Fruit fly (Drosophila melanogaster) whole organism, embryonic: Measurements from ENCODE around the gene Ppcs.

ENCODE experiments used
- BtbVII ChIP-seq: fragments of 200-800 bp; sonication (Bioruptor generic); optimal IDR thresholded peaks from 3 replicates; lab custom pipeline; 2017; ENCODE audit warnings: missing biosample characterization, mild to moderate bottlenecking, missing genetic modification characterization
- CG10274 ChIP-seq: fragments of 200-800 bp; sonication (Bioruptor generic); optimal IDR thresholded peaks from 3 replicates; lab custom pipeline; 2017; ENCODE audit warnings: missing biosample characterization, mild to moderate bottlenecking, missing genetic modification characterization
- CG10321 ChIP-seq: fragments of 200-800 bp; sonication (Bioruptor generic); IDR thresholded peaks from 2 replicates; pipeline ENCODE4 v1.3.6; 2022; ENCODE audit warnings: missing biosample characterization, missing genetic modification characterization
- CG11247 ChIP-seq: fragments of 200-800 bp; sonication (Bioruptor generic); IDR thresholded peaks from 2 replicates; pipeline ENCODE4 v1.3.6; 2022; ENCODE audit warnings: missing biosample characterization, missing genetic modification characterization
- CG12104 ChIP-seq: fragments of 200-800 bp; sonication (Bioruptor generic); optimal IDR thresholded peaks from 3 replicates; lab custom pipeline; 2016; ENCODE audit warnings: missing biosample characterization, missing genetic modification characterization
- CG12659 ChIP-seq: fragments of 200-800 bp; sonication (Bioruptor generic); optimal IDR thresholded peaks from 3 replicates; lab custom pipeline; 2017; ENCODE audit warnings: mild to moderate bottlenecking, missing biosample characterization, missing genetic modification reagents, missing genetic modification characterization
- CG12769 ChIP-seq: fragments of 200-800 bp; sonication (Bioruptor generic); optimal IDR thresholded peaks from 2 replicates; lab custom pipeline; 2019; ENCODE audit warnings: missing biosample characterization, mild to moderate bottlenecking, missing genetic modification characterization, moderate library complexity
- CG14014 ChIP-seq: fragments of 200-800 bp; sonication (Bioruptor generic); IDR thresholded peaks from 2 replicates; pipeline ENCODE4 v1.3.6; 2022; ENCODE audit warnings: missing biosample characterization, missing genetic modification characterization
- CG16863 ChIP-seq: fragments of 200-800 bp; sonication (Bioruptor generic); optimal IDR thresholded peaks from 3 replicates; lab custom pipeline; 2016; ENCODE audit warnings: missing biosample characterization, missing genetic modification characterization
- CG17186 ChIP-seq: fragments of 200-800 bp; sonication (Bioruptor generic); optimal IDR thresholded peaks from 3 replicates; lab custom pipeline; 2017; ENCODE audit warnings: missing biosample characterization, missing genetic modification reagents, missing genetic modification characterization
- CG17829 ChIP-seq: fragments of 200-800 bp; optimal IDR thresholded peaks from 2 replicates; lab custom pipeline; 2019; ENCODE audit warnings: missing biosample characterization, mild to moderate bottlenecking, missing genetic modification characterization, moderate library complexity
- CG18599 ChIP-seq: fragments of 200-800 bp; sonication (Bioruptor generic); optimal IDR thresholded peaks from 3 replicates; lab custom pipeline; 2017; ENCODE audit warnings: missing biosample characterization, missing genetic modification characterization, mild to moderate bottlenecking, moderate library complexity, missing genetic modification reagents
- CG2678 ChIP-seq: fragments of 200-800 bp; sonication (Bioruptor generic); optimal IDR thresholded peaks from 3 replicates; lab custom pipeline; 2019; ENCODE audit warnings: missing biosample characterization, mild to moderate bottlenecking, missing genetic modification characterization, moderate library complexity
- CG31224 ChIP-seq: fragments of 200-800 bp; sonication (Bioruptor generic); IDR thresholded peaks from 2 replicates; pipeline ENCODE4 v1.3.6; 2022; ENCODE audit warnings: missing biosample characterization, missing genetic modification characterization
- CG32767 ChIP-seq: fragments of 200-800 bp; sonication (Bioruptor generic); IDR thresholded peaks from 2 replicates; pipeline ENCODE4 v1.3.6; 2022; ENCODE audit warnings: missing biosample characterization, missing genetic modification characterization
- CG4282 ChIP-seq: fragments of 200-800 bp; sonication (Bioruptor generic); optimal IDR thresholded peaks from 2 replicates; lab custom pipeline; 2016; ENCODE audit warnings: missing biosample characterization, missing genetic modification characterization
- CG4820 ChIP-seq: fragments of 200-800 bp; sonication (Bioruptor generic); optimal IDR thresholded peaks from 3 replicates; lab custom pipeline; 2016; ENCODE audit warnings: missing biosample characterization, missing genetic modification characterization
- CG4854 ChIP-seq: fragments of 200-800 bp; sonication (Bioruptor generic); optimal IDR thresholded peaks from 2 replicates; lab custom pipeline; 2016; ENCODE audit warnings: missing biosample characterization, missing genetic modification characterization, inconsistent platforms
- CG6683 ChIP-seq: fragments of 200-800 bp; sonication (Bioruptor generic); optimal IDR thresholded peaks from 2 replicates; lab custom pipeline; 2017; ENCODE audit warnings: missing biosample characterization, mild to moderate bottlenecking, missing genetic modification characterization, missing genetic modification reagents
- CG6854 ChIP-seq: fragments of 200-800 bp; sonication (Bioruptor generic); optimal IDR thresholded peaks from 3 replicates; lab custom pipeline; 2017; ENCODE audit warnings: missing biosample characterization, mild to moderate bottlenecking, missing genetic modification characterization
- CG8388 ChIP-seq: fragments of 200-800 bp; sonication (Bioruptor generic); optimal IDR thresholded peaks from 2 replicates; lab custom pipeline; 2019; ENCODE audit warnings: missing biosample characterization, mild to moderate bottlenecking, missing genetic modification characterization, moderate library complexity
- CG8478 ChIP-seq: fragments of >200 bp; optimal IDR thresholded peaks from 2 replicates; lab custom pipeline; 2018
- D ChIP-seq, 2 experiments: fragments of 200-800 bp in 1 of 2; fragments of >200 bp in 1 of 2; sonication (Bioruptor generic) in 1 of 2; optimal IDR thresholded peaks; 2 replicates in 1 of 2; 3 replicates in 1 of 2; lab custom pipeline; 2017; ENCODE audit warnings: mild to moderate bottlenecking in 1 of 2, missing biosample characterization in 1 of 2, missing genetic modification characterization in 1 of 2, missing genetic modification reagents in 1 of 2
- Dad ChIP-seq: fragments of 200-800 bp; sonication (Bioruptor generic); optimal IDR thresholded peaks from 3 replicates; lab custom pipeline; 2016; ENCODE audit warnings: missing biosample characterization, missing genetic modification characterization
- Fer1 ChIP-seq: fragments of 200-800 bp; sonication (Bioruptor generic); optimal IDR thresholded peaks from 2 replicates; lab custom pipeline; 2017; ENCODE audit warnings: missing biosample characterization, mild to moderate bottlenecking, missing genetic modification characterization
- H2.0 ChIP-seq: fragments of 200-800 bp; sonication (Bioruptor generic); IDR thresholded peaks from 2 replicates; pipeline ENCODE4 v1.3.6; 2022; ENCODE audit warnings: missing biosample characterization, missing genetic modification characterization
- Hr78 ChIP-seq, 2 experiments: fragments of 200-800 bp in 1 of 2; fragments of >200 bp in 1 of 2; sonication (Bioruptor generic) in 1 of 2; optimal IDR thresholded peaks; 2 replicates each; lab custom pipeline; 2017 to 2019; ENCODE audit warnings: missing biosample characterization in 2 of 2, missing genetic modification characterization in 2 of 2, mild to moderate bottlenecking in 1 of 2, moderate library complexity in 1 of 2
- Lim3 ChIP-seq: fragments of 200-800 bp; sonication (Bioruptor generic); IDR thresholded peaks from 2 replicates; pipeline ENCODE4 v1.3.6; 2022; ENCODE audit warnings: missing biosample characterization, missing genetic modification characterization
- Mad ChIP-seq: fragments of 200-800 bp; sonication (Bioruptor generic); optimal IDR thresholded peaks from 2 replicates; lab custom pipeline; 2016; ENCODE audit warnings: missing biosample characterization, missing genetic modification characterization
- NFAT ChIP-seq: fragments of 200-800 bp; sonication (Bioruptor generic); IDR thresholded peaks from 2 replicates; pipeline ENCODE4 v1.3.6; 2022; ENCODE audit warnings: missing biosample characterization, missing genetic modification characterization
- Neu2 ChIP-seq: fragments of 200-800 bp; sonication (Bioruptor generic); optimal IDR thresholded peaks from 3 replicates; lab custom pipeline; 2016; ENCODE audit warnings: missing biosample characterization, missing genetic modification characterization, borderline replicate concordance
- NfI ChIP-seq: fragments of 200-800 bp; sonication (Bioruptor generic); optimal IDR thresholded peaks from 3 replicates; lab custom pipeline; 2018; ENCODE audit warnings: missing biosample characterization, mild to moderate bottlenecking, missing genetic modification characterization, moderate library complexity
- Oli ChIP-seq: fragments of 200-800 bp; sonication (Bioruptor generic); optimal IDR thresholded peaks from 2 replicates; lab custom pipeline; 2018; ENCODE audit warnings: missing biosample characterization, mild to moderate bottlenecking, missing genetic modification characterization, moderate library complexity
- Optix ChIP-seq: fragments of 200-800 bp; sonication (Bioruptor generic); IDR thresholded peaks from 3 replicates; pipeline ENCODE4 v1.3.6; 2022; ENCODE audit warnings: missing biosample characterization, missing genetic modification characterization
- Poxn ChIP-seq: fragments of 200-800 bp; sonication (Bioruptor generic); IDR thresholded peaks from 2 replicates; pipeline ENCODE4 v1.3.6; 2022; ENCODE audit warnings: missing biosample characterization, missing genetic modification characterization
- abd-A ChIP-seq: fragments of 200-800 bp; sonication (Bioruptor generic); optimal IDR thresholded peaks from 3 replicates; lab custom pipeline; 2019; ENCODE audit warnings: missing biosample characterization, mild to moderate bottlenecking, missing genetic modification characterization, moderate library complexity
- ash1 ChIP-seq: fragments of 200-800 bp; sonication (Bioruptor generic); optimal IDR thresholded peaks from 2 replicates; lab custom pipeline; 2018; ENCODE audit warnings: missing biosample characterization, mild to moderate bottlenecking, missing genetic modification characterization
- az2 ChIP-seq: fragments of 200-800 bp; sonication (Bioruptor generic); optimal IDR thresholded peaks from 3 replicates; lab custom pipeline; 2016; ENCODE audit warnings: missing biosample characterization, missing genetic modification characterization
- da ChIP-seq: fragments of 200-800 bp; sonication (Bioruptor generic); optimal IDR thresholded peaks from 2 replicates; lab custom pipeline; 2016; ENCODE audit warnings: missing biosample characterization, missing genetic modification characterization
- dmrt99B ChIP-seq: fragments of 200-800 bp; sonication (Bioruptor generic); optimal IDR thresholded peaks from 2 replicates; lab custom pipeline; 2018; ENCODE audit warnings: missing biosample characterization, mild to moderate bottlenecking, missing genetic modification characterization, moderate library complexity
- emc ChIP-seq: fragments of 200-800 bp; sonication (Bioruptor generic); optimal IDR thresholded peaks from 2 replicates; lab custom pipeline; 2016; ENCODE audit warnings: missing biosample characterization, missing genetic modification characterization
- ems ChIP-seq: fragments of 200-800 bp; sonication (Bioruptor generic); optimal IDR thresholded peaks from 3 replicates; lab custom pipeline; 2016; ENCODE audit warnings: missing biosample characterization, missing genetic modification characterization
- luna ChIP-seq: fragments of 200-800 bp; sonication (Bioruptor generic); optimal IDR thresholded peaks from 2 replicates; lab custom pipeline; 2016; ENCODE audit warnings: missing biosample characterization, missing genetic modification characterization
- nom ChIP-seq: fragments of 200-800 bp; sonication (Bioruptor generic); optimal IDR thresholded peaks from 2 replicates; lab custom pipeline; 2017; ENCODE audit warnings: missing biosample characterization, missing genetic modification characterization, mild to moderate bottlenecking, moderate library complexity, missing genetic modification reagents
- slbo ChIP-seq: fragments of 200-800 bp; sonication (Bioruptor generic); IDR thresholded peaks from 2 replicates; pipeline ENCODE4 v1.3.6; 2022; ENCODE audit warnings: missing biosample characterization, missing genetic modification characterization
- so ChIP-seq: fragments of 200-800 bp; sonication (Bioruptor generic); IDR thresholded peaks from 3 replicates; pipeline ENCODE4 v1.3.6; 2022; ENCODE audit warnings: missing biosample characterization, missing genetic modification characterization
- sug ChIP-seq: fragments of 200-800 bp; optimal IDR thresholded peaks from 2 replicates; lab custom pipeline; 2019; ENCODE audit warnings: missing biosample characterization, mild to moderate bottlenecking, missing genetic modification characterization, moderate library complexity
- tgo ChIP-seq: fragments of 200-800 bp; sonication (Bioruptor generic); IDR thresholded peaks from 3 replicates; pipeline ENCODE4 v1.3.6; 2022; ENCODE audit warnings: missing biosample characterization, missing genetic modification characterization
- twi ChIP-seq: fragments of 200-800 bp; optimal IDR thresholded peaks from 2 replicates; lab custom pipeline; 2019; ENCODE audit warnings: missing biosample characterization, mild to moderate bottlenecking, missing genetic modification characterization, moderate library complexity
- unc-4 ChIP-seq: fragments of 200-800 bp; sonication (Bioruptor generic); IDR thresholded peaks from 2 replicates; pipeline ENCODE4 v1.3.6; 2022; ENCODE audit warnings: missing biosample characterization, missing genetic modification characterization; ENCODE audit not compliant: partially characterized antibody

The Ppcs gene

DNA sequence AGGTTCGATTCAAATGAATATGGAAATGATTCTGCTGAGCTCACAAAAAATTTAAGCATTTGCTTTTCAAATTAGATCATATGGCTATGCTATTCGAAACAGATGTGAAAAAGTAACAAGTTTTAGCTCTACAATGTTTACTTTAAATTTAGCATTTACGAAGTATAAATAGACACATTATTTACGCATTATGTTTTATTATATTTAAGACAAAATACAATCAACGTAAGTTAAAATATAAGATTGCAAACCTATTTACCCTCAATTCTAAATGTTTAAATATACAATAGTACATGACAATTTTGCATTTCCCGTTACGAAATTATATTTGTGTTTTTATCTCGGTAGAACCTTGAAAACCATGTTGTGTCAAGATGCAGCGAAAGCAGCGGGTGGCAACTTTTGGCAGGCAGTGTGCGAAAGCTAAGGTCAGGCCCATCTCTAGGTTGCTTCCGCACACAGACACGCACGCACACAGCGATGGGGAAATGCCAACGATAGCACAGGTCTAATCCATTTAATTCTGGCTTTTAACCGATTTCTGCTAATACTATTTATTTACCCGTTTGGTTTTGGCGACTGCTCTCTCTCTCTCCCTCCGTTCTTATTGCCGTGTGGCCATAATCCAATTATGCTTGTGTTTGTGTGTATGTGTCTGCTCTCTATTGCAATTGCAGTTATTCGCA lies 54.4 kb downstream of the Ppcs start (continued):
- TF ChIP-seq abd-A (tag; lab: Kevin White, UChicago) (no peak), NFAT (GFP tag; lab: Robert Waterston, UW) (peak; percentile 57; the same call in 1 of the 2 replicates), luna (GFP tag; lab: Kevin White, UChicago) (no peak), CG4854 (GFP tag; lab: Kevin White, UChicago) (no peak), CG10274 (no peak), CG4820 (peak; percentile 6), dmrt99B (tag; lab: Kevin White, UChicago) (peak; percentile 40), ash1 (no peak), Fer1 (no peak), CG17829 (tag; lab: Kevin White, UChicago) (no peak), D (optimal IDR thresholded peaks at IDR 0.05; lab: Kevin White, UChicago) (no peak), D (GFP tag; optimal IDR thresholded peaks at IDR 0.05; lab: Kevin White, UChicago) (peak; percentile 15), sug (tag; lab: Kevin White, UChicago) (no peak), BtbVII (peak; percentile 35), tgo (GFP tag; lab: Robert Waterston, UW) (no peak), emc (GFP tag; lab: Kevin White, UChicago) (no peak), CG6683 (GFP tag; lab: Kevin White, UChicago) (no peak), Poxn (no peak), H2.0 (peak; percentile 31; the same call in 1 of the 2 replicates), Neu2 (GFP tag; lab: Kevin White, UChicago) (no peak), CG18599 (GFP tag; lab: Kevin White, UChicago) (no peak), CG31224 (GFP tag; lab: Robert Waterston, UW) (0 out of 2 replicates have a peak, but pooled peaks have one; percentile 22), CG4282 (GFP tag; lab: Kevin White, UChicago) (no peak), CG6854 (no peak), NfI (GFP tag; lab: Kevin White, UChicago) (no peak), Oli (no peak), ems (GFP tag; lab: Kevin White, UChicago) (peak; percentile 8), CG32767 (GFP tag; lab: Robert Waterston, UW) (no peak), CG17186 (GFP tag; lab: Kevin White, UChicago) (no peak), CG12769 (tag; lab: Kevin White, UChicago) (no peak), CG12104 (GFP tag; lab: Kevin White, UChicago) (peak; percentile 36), CG12659 (GFP tag; lab: Kevin White, UChicago) (peak; percentile 34), unc-4 (GFP tag; lab: Robert Waterston, UW) (no peak), CG14014 (GFP tag; lab: Robert Waterston, UW) (no peak), CG16863 (no peak), Lim3 (no peak), so (no peak), CG2678 (tag; lab: Kevin White, UChicago) (peak; percentile 48), Optix (GFP tag; lab: Robert Waterston, UW) (no peak), twi (tag; lab: Kevin White, UChicago) (no peak), Mad (GFP tag; lab: Kevin White, UChicago) (no peak), Dad (GFP tag; lab: Kevin White, UChicago) (no peak), CG10321 (no peak), CG8388 (GFP tag; lab: Kevin White, UChicago) (peak; percentile 95), da (GFP tag; lab: Kevin White, UChicago) (no peak), CG8478 (no peak), CG11247 (no peak), nom (GFP tag; lab: Kevin White, UChicago) (no peak), Hr78 (GFP tag; optimal IDR thresholded peaks at IDR 0.05; lab: Kevin White, UChicago) (no peak), slbo (GFP tag; lab: Robert Waterston, UW) (peak; percentile 62), az2 (peak; percentile 35)
